Worm (Caenorhabditis elegans): ENCODE results near the gene F59B10.4.
A peak's percentile ranks its signal among the peaks of the same experiment; 100 is the strongest.

Gene F59B10.4

DNA sequence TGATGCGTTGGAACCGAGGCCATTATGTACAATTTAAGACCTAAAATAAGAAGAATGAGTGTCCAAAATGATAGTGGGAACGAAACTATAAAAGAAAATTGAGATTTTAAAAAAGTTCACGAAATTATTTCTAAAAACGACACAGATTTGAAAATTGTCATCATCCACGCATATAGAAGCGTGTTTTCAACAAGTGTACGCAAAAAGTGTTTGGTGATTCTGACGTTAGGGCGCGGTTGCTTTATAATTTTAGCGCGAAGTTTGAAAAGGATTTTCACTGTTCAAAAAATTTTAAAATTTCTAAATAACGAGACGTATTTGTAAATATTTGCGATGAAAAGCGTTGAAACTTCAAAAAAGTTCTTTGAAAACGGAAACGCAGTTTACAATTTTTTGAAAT lies 44.5 kb upstream of the F59B10.4 start, which contains the start of gene cdc-48.1 (continued):
- no peak for TF ChIP-seq nhr-179 (tag; optimal IDR thresholded peaks at IDR 0.05)
- peak; percentile 99 for TF ChIP-seq ZK185.1 (tag; optimal IDR thresholded peaks at IDR 0.05; ENCODE audit: poor library complexity, severe bottlenecking)
- TF ChIP-seq lsl-1 (GFP tag; optimal IDR thresholded peaks at IDR 0.05), result peak; percentile 96
- peak; percentile 20 for TF ChIP-seq sptf-2 (GFP tag; optimal IDR thresholded peaks at IDR 0.05)
- TF ChIP-seq ceh-100 (GFP tag; IDR thresholded peaks at IDR 0.05), result peak; percentile 94
- peak; percentile 82 for TF ChIP-seq mel-28 (tag; optimal IDR thresholded peaks at IDR 0.05; ENCODE audit: borderline replicate concordance)
- peak; percentile 89 for TF ChIP-seq die-1 (tag; optimal IDR thresholded peaks at IDR 0.05)
- peak; percentile 96 for TF ChIP-seq zim-3 (tag; optimal IDR thresholded peaks at IDR 0.05)
- no peak for TF ChIP-seq ama-1 (optimal IDR thresholded peaks at IDR 0.05)
- TF ChIP-seq ama-1 (GFP tag; optimal IDR thresholded peaks at IDR 0.05), result peak; percentile 76 to 79
- peak; percentile 100 for TF ChIP-seq K12H6.12 (tag; optimal IDR thresholded peaks at IDR 0.05)
- TF ChIP-seq ceh-58 (GFP tag; IDR thresholded peaks at IDR 0.05), result 0 out of 2 replicates have a peak, but pooled peaks have one; percentile 88
- peak; percentile 100 for TF ChIP-seq lin-54 (GFP tag; optimal IDR thresholded peaks at IDR 0.05)
- peak; percentile 100 for TF ChIP-seq efl-1 (GFP tag; optimal IDR thresholded peaks at IDR 0.05)
- TF ChIP-seq xnd-1 (tag; optimal IDR thresholded peaks at IDR 0.05), result peak; percentile 87
- peak; percentile 99 for TF ChIP-seq F49E8.2 (tag; optimal IDR thresholded peaks at IDR 0.05; ENCODE audit: insufficient read depth)
- TF ChIP-seq lsy-27 (tag; optimal IDR thresholded peaks at IDR 0.05; ENCODE audit: borderline replicate concordance, insufficient read depth), result peak; percentile 70
- TF ChIP-seq Y95B8A.8 (GFP tag; IDR thresholded peaks at IDR 0.05), result peak; percentile 100
- TF ChIP-seq lag-1 (GFP tag; IDR thresholded peaks at IDR 0.05), result no peak; the same call in 1 of the 2 replicates
- TF ChIP-seq B0261.1 (tag; optimal IDR thresholded peaks at IDR 0.05), result peak; percentile 48
- TF ChIP-seq zfh-2 (GFP tag; conservative IDR thresholded peaks at IDR 0.05), result no peak
- peak; percentile 92 for TF ChIP-seq nhr-120 (GFP tag; IDR thresholded peaks at IDR 0.05)
- TF ChIP-seq lir-1 (GFP tag; conservative IDR thresholded peaks at IDR 0.05), result peak; percentile 99
- TF ChIP-seq snpc-1.1 (tag; optimal IDR thresholded peaks at IDR 0.05; ENCODE audit: insufficient read depth), result peak; percentile 87
- peak; percentile 75 for TF ChIP-seq akir-1 (GFP tag; optimal IDR thresholded peaks at IDR 0.05)
- peak; percentile 91 for TF ChIP-seq gei-17 (GFP tag; optimal IDR thresholded peaks at IDR 0.05)
- TF ChIP-seq Y53F4B.3 (GFP tag; IDR thresholded peaks at IDR 0.05), result peak; percentile 94
- peak; percentile 97 for TF ChIP-seq ztf-22 (GFP tag; optimal IDR thresholded peaks at IDR 0.05)
- TF ChIP-seq tbx-9 (tag; optimal IDR thresholded peaks at IDR 0.05; ENCODE audit: borderline replicate concordance), result no peak
- peak; percentile 98 for TF ChIP-seq pha-4 (tag; optimal IDR thresholded peaks at IDR 0.05)
- TF ChIP-seq hlh-12 (tag; optimal IDR thresholded peaks at IDR 0.05), result no peak
- peak; percentile 99 for TF ChIP-seq nfyb-1 (GFP tag; IDR thresholded peaks at IDR 0.05)
- TF ChIP-seq sdz-38 (tag; optimal IDR thresholded peaks at IDR 0.05), result no peak
- TF ChIP-seq attf-6 (GFP tag; IDR thresholded peaks at IDR 0.05), result peak; percentile 92
- TF ChIP-seq Y67H2A.10 (GFP tag; conservative IDR thresholded peaks at IDR 0.05), result peak; percentile 98
- TF ChIP-seq ets-4 (GFP tag; optimal IDR thresholded peaks at IDR 0.05), result peak; percentile 97
- TF ChIP-seq atf-7 (tag; optimal IDR thresholded peaks at IDR 0.05), result peak; percentile 99
- TF ChIP-seq nhr-90 (tag; optimal IDR thresholded peaks at IDR 0.05), result peak; percentile 97
- TF ChIP-seq C06A6.2 (GFP tag; conservative IDR thresholded peaks at IDR 0.05), result peak; percentile 98
- peak; percentile 94 for TF ChIP-seq madf-8 (GFP tag; conservative IDR thresholded peaks at IDR 0.05)
- TF ChIP-seq ceh-79 (tag; optimal IDR thresholded peaks at IDR 0.05), result peak; percentile 88
- TF ChIP-seq C17E4.6 (GFP tag; IDR thresholded peaks at IDR 0.05), result peak; percentile 99
- TF ChIP-seq dpff-1 (tag; optimal IDR thresholded peaks at IDR 0.05), result peak; percentile 11
- TF ChIP-seq aptf-3 (GFP tag; IDR thresholded peaks at IDR 0.05), result 0 out of 2 replicates have a peak, but pooled peaks have one; percentile 69
- TF ChIP-seq nhr-80 (tag; optimal IDR thresholded peaks at IDR 0.05), result peak; percentile 98
- TF ChIP-seq ztf-28 (GFP tag; IDR thresholded peaks at IDR 0.05), result peak; percentile 97
- peak; percentile 99 for TF ChIP-seq somi-1 (GFP tag; optimal IDR thresholded peaks at IDR 0.05)
- peak; percentile 99 for TF ChIP-seq ceh-91 (GFP tag; IDR thresholded peaks at IDR 0.05)
- TF ChIP-seq madf-10 (tag; optimal IDR thresholded peaks at IDR 0.05), result peak; percentile 97
